Worm (Caenorhabditis elegans) whole organism, mixed stage, embryonic: ENCODE measurements around the gene fipr-6.

Source experiments
- blmp-1 ChIP-seq: fragments of 150-350 bp; optimal IDR thresholded peaks from 2 replicates; lab custom pipeline; 2014; ENCODE audit warnings: missing biosample characterization, missing genetic modification characterization
- ceh-43 ChIP-seq: fragments of 200-800 bp; sonication (Bioruptor generic); optimal IDR thresholded peaks from 2 replicates; lab custom pipeline; 2018; ENCODE audit warnings: mild to moderate bottlenecking, missing genetic modification characterization, moderate library complexity, missing compliant biosample characterization
- ces-1 ChIP-seq: fragments of 150-350 bp; optimal IDR thresholded peaks from 2 replicates; lab custom pipeline; 2014; ENCODE audit warnings: missing biosample characterization, missing genetic modification reagents, missing genetic modification characterization
- lsy-2 ChIP-seq: fragments of 150-350 bp; optimal IDR thresholded peaks from 2 replicates; lab custom pipeline; 2014; ENCODE audit warnings: missing biosample characterization, missing genetic modification characterization
- mls-2 ChIP-seq: sonication (generic microtip); optimal IDR thresholded peaks from 2 replicates; lab custom pipeline; 2016; ENCODE audit warnings: mild to moderate bottlenecking, missing genetic modification characterization, moderate library complexity, missing compliant biosample characterization
- nhr-2 ChIP-seq: fragments of 150-350 bp; optimal IDR thresholded peaks from 2 replicates; lab custom pipeline; 2014; ENCODE audit warnings: missing biosample characterization, missing genetic modification characterization
- snpc-4 ChIP-seq: fragments of 150-350 bp; optimal IDR thresholded peaks from 2 replicates; lab custom pipeline; 2014; ENCODE audit warnings: missing biosample characterization, missing genetic modification characterization
- unc-62 ChIP-seq: fragments of 150-350 bp; optimal IDR thresholded peaks from 2 replicates; lab custom pipeline; 2014; ENCODE audit warnings: missing biosample characterization, missing genetic modification reagents, missing genetic modification characterization

- TF ChIP-seq snpc-4 (tag; lab: Kevin White, UChicago) (no peak), unc-62 (GFP tag; lab: Kevin White, UChicago) (no peak), mls-2 (tag; lab: Kevin White, UChicago) (no peak), nhr-2 (tag; lab: Kevin White, UChicago) (no peak), lsy-2 (tag; lab: Kevin White, UChicago) (no peak), blmp-1 (no peak), ces-1 (no peak), ceh-43 (GFP tag; lab: Kevin White, UChicago) (no peak)
Observed at ce11 chrV:10205483-10205882, 25.5 kb upstream of the fipr-6 start, which contains the start of gene ZK856.16.
